Worm (Caenorhabditis elegans): ENCODE results near the gene xbx-9.

- TF ChIP-seq him-1 (tag; optimal IDR thresholded peaks at IDR 0.05) (no peak), W03F9.2 (tag; optimal IDR thresholded peaks at IDR 0.05) (no peak), dao-5 (tag; optimal IDR thresholded peaks at IDR 0.05) (no peak)
Observed at ce11 chrV:12773852-12774251, 39.9 kb downstream of the xbx-9 start.

Measured in whole organism, L4/young adult.